Fruit fly (Drosophila melanogaster) whole organism, prepupa: ENCODE measurements around the gene for.
A peak's percentile ranks its signal among the peaks of the same experiment; 100 is the strongest.

Experiments
- CG10669 ChIP-seq: fragments of 200-800 bp; sonication (Bioruptor generic); optimal IDR thresholded peaks from 3 replicates; lab custom pipeline; 2018; ENCODE audit warnings: missing biosample characterization, mild to moderate bottlenecking, missing genetic modification characterization, moderate library complexity
- CG11294 ChIP-seq: fragments of 200-800 bp; sonication (Bioruptor generic); IDR thresholded peaks from 2 replicates; pipeline ENCODE4 v1.3.6; 2022; ENCODE audit warnings: missing biosample characterization, missing genetic modification characterization
- CG11762 ChIP-seq: fragments of 200-800 bp; sonication (Bioruptor generic); optimal IDR thresholded peaks from 3 replicates; lab custom pipeline; 2016; ENCODE audit warnings: missing biosample characterization, missing genetic modification characterization; ENCODE audit not compliant: insufficient read depth
- CG1621 ChIP-seq: fragments of 200-800 bp; sonication (Bioruptor generic); optimal IDR thresholded peaks from 3 replicates; lab custom pipeline; 2018; ENCODE audit warnings: missing biosample characterization, mild to moderate bottlenecking, missing genetic modification characterization
- CG16779 ChIP-seq: fragments of 200-800 bp; sonication (Bioruptor generic); optimal IDR thresholded peaks from 3 replicates; lab custom pipeline; 2017; ENCODE audit warnings: missing biosample characterization, mild to moderate bottlenecking, missing genetic modification characterization
- CG3032 ChIP-seq: fragments of 200-800 bp; optimal IDR thresholded peaks from 2 replicates; lab custom pipeline; 2019; ENCODE audit warnings: missing biosample characterization, mild to moderate bottlenecking, missing genetic modification characterization, moderate library complexity
- CG31627 ChIP-seq: fragments of 200-800 bp; sonication (Bioruptor generic); optimal IDR thresholded peaks from 3 replicates; lab custom pipeline; 2016; ENCODE audit warnings: missing biosample characterization, missing genetic modification characterization
- CG34406 ChIP-seq: fragments of 200-800 bp; sonication (Bioruptor generic); optimal IDR thresholded peaks from 3 replicates; lab custom pipeline; 2016; ENCODE audit warnings: missing biosample characterization, missing genetic modification characterization
- CG3919 ChIP-seq: fragments of 200-800 bp; sonication (Bioruptor generic); optimal IDR thresholded peaks from 3 replicates; lab custom pipeline; 2016; ENCODE audit warnings: missing biosample characterization, missing genetic modification characterization
- CG6163 ChIP-seq: fragments of 200-800 bp; sonication (Bioruptor generic); IDR thresholded peaks from 3 replicates; pipeline ENCODE4 v1.3.6; 2022; ENCODE audit warnings: missing biosample characterization, missing genetic modification characterization
- CG6808 ChIP-seq: fragments of 200-800 bp; sonication (Bioruptor generic); optimal IDR thresholded peaks from 3 replicates; lab custom pipeline; 2017; ENCODE audit warnings: missing biosample characterization, missing genetic modification characterization, mild to moderate bottlenecking, moderate library complexity, missing genetic modification reagents
- CG6854 ChIP-seq: fragments of 200-800 bp; sonication (Bioruptor generic); optimal IDR thresholded peaks from 2 replicates; lab custom pipeline; 2017; ENCODE audit warnings: missing biosample characterization, mild to moderate bottlenecking, missing genetic modification characterization
- CG7368 ChIP-seq: fragments of 200-800 bp; sonication (Bioruptor generic); optimal IDR thresholded peaks from 3 replicates; lab custom pipeline; 2016; ENCODE audit warnings: missing biosample characterization, missing genetic modification characterization
- CG8119 ChIP-seq: fragments of 200-800 bp; sonication (Bioruptor generic); IDR thresholded peaks from 3 replicates; pipeline ENCODE4 v1.3.6; 2022; ENCODE audit warnings: missing biosample characterization, missing genetic modification characterization
- CG8319 ChIP-seq: fragments of 200-800 bp; sonication (Bioruptor generic); optimal IDR thresholded peaks from 3 replicates; lab custom pipeline; 2016; ENCODE audit warnings: missing biosample characterization, missing genetic modification characterization
- Eip75B ChIP-seq: fragments of 200-800 bp; sonication (Bioruptor generic); optimal IDR thresholded peaks from 3 replicates; lab custom pipeline; 2016; ENCODE audit warnings: missing biosample characterization, missing genetic modification characterization
- Eip78C ChIP-seq: fragments of 200-800 bp; sonication (Bioruptor generic); peaks from one replicate; lab custom pipeline; 2016; ENCODE audit warnings: missing biosample characterization, missing genetic modification characterization
- Ets96B ChIP-seq: fragments of 200-800 bp; optimal IDR thresholded peaks from 2 replicates; lab custom pipeline; 2019; ENCODE audit warnings: missing biosample characterization, mild to moderate bottlenecking, missing genetic modification characterization, moderate library complexity
- Gug ChIP-seq: fragments of 200-800 bp; sonication (Bioruptor generic); IDR thresholded peaks from 2 replicates; pipeline ENCODE4 v1.3.6; 2022; ENCODE audit warnings: missing biosample characterization, missing genetic modification characterization
- Hr4 ChIP-seq: fragments of 200-800 bp; sonication (Bioruptor generic); optimal IDR thresholded peaks from 3 replicates; lab custom pipeline; 2016; ENCODE audit warnings: missing biosample characterization, missing genetic modification characterization
- Lpt ChIP-seq: fragments of 200-800 bp; sonication (Bioruptor generic); optimal IDR thresholded peaks from 3 replicates; lab custom pipeline; 2016; ENCODE audit warnings: missing biosample characterization, missing genetic modification characterization
- OdsH ChIP-seq: fragments of 200-800 bp; sonication (Bioruptor generic); optimal IDR thresholded peaks from 3 replicates; lab custom pipeline; 2016; ENCODE audit warnings: missing biosample characterization, missing genetic modification characterization
- Sox102F ChIP-seq: fragments of 200-800 bp; sonication (Bioruptor generic); optimal IDR thresholded peaks from 2 replicates; lab custom pipeline; 2016; ENCODE audit warnings: missing biosample characterization, mild to moderate bottlenecking, missing genetic modification characterization
- Sox14 ChIP-seq: fragments of 200-800 bp; sonication (Bioruptor generic); optimal IDR thresholded peaks from 3 replicates; lab custom pipeline; 2016; ENCODE audit warnings: missing biosample characterization, missing genetic modification characterization
- Sox15 ChIP-seq: fragments of 200-800 bp; sonication (Bioruptor generic); optimal IDR thresholded peaks from 3 replicates; lab custom pipeline; 2016; ENCODE audit warnings: missing biosample characterization, missing genetic modification characterization
- achi ChIP-seq: fragments of 200-800 bp; sonication (Bioruptor generic); optimal IDR thresholded peaks from 3 replicates; lab custom pipeline; 2016; ENCODE audit warnings: missing biosample characterization, missing genetic modification characterization
- acj6 ChIP-seq: fragments of 200-800 bp; sonication (Bioruptor generic); optimal IDR thresholded peaks from 3 replicates; lab custom pipeline; 2016; ENCODE audit warnings: missing biosample characterization, missing genetic modification characterization
- dac ChIP-seq: fragments of 200-800 bp; sonication (Bioruptor generic); optimal IDR thresholded peaks from 2 replicates; lab custom pipeline; 2017; ENCODE audit warnings: missing biosample characterization, mild to moderate bottlenecking, missing genetic modification characterization
- dsx ChIP-seq: fragments of 200-800 bp; optimal IDR thresholded peaks from 3 replicates; lab custom pipeline; 2019; ENCODE audit warnings: missing biosample characterization, mild to moderate bottlenecking, missing genetic modification characterization, moderate library complexity; ENCODE audit not compliant: poor library complexity, severe bottlenecking
- eg ChIP-seq: fragments of 200-800 bp; sonication (Bioruptor generic); IDR thresholded peaks from 3 replicates; pipeline ENCODE4 v1.3.6; 2022; ENCODE audit warnings: missing biosample characterization, missing genetic modification characterization
- esn ChIP-seq: fragments of 200-800 bp; sonication (Bioruptor generic); optimal IDR thresholded peaks from 2 replicates; lab custom pipeline; 2016; ENCODE audit warnings: missing biosample characterization, mild to moderate bottlenecking, missing genetic modification characterization, moderate library complexity
- fd85E ChIP-seq: fragments of 200-800 bp; sonication (Bioruptor generic); optimal IDR thresholded peaks from 3 replicates; lab custom pipeline; 2016; ENCODE audit warnings: missing biosample characterization, missing genetic modification characterization
- fkh ChIP-seq: fragments of 200-800 bp; sonication (Bioruptor generic); optimal IDR thresholded peaks from 3 replicates; lab custom pipeline; 2017; ENCODE audit warnings: missing biosample characterization, mild to moderate bottlenecking, missing genetic modification characterization, moderate library complexity
- lz ChIP-seq: fragments of 200-800 bp; sonication (Bioruptor generic); optimal IDR thresholded peaks from 3 replicates; lab custom pipeline; 2016; ENCODE audit warnings: missing biosample characterization, missing genetic modification characterization
- net ChIP-seq: fragments of 200-800 bp; sonication (Bioruptor generic); optimal IDR thresholded peaks from 3 replicates; lab custom pipeline; 2016; ENCODE audit warnings: missing biosample characterization, missing genetic modification characterization
- pdm3 ChIP-seq: fragments of 200-800 bp; sonication (Bioruptor generic); optimal IDR thresholded peaks from 3 replicates; lab custom pipeline; 2016; ENCODE audit warnings: missing biosample characterization, missing genetic modification characterization
- spab ChIP-seq: fragments of 200-800 bp; sonication (Bioruptor generic); optimal IDR thresholded peaks from 2 replicates; lab custom pipeline; 2017; ENCODE audit warnings: missing biosample characterization, mild to moderate bottlenecking, missing genetic modification characterization, missing genetic modification reagents
- svp ChIP-seq: fragments of 200-800 bp; sonication (Bioruptor generic); peaks from one replicate; lab custom pipeline; 2016; ENCODE audit warnings: missing biosample characterization, missing genetic modification characterization
- topi ChIP-seq: fragments of 200-800 bp; sonication (Bioruptor generic); optimal IDR thresholded peaks from 3 replicates; lab custom pipeline; 2016; ENCODE audit warnings: missing biosample characterization, missing genetic modification characterization
- vri ChIP-seq: fragments of 200-800 bp; sonication (Bioruptor generic); optimal IDR thresholded peaks from 3 replicates; lab custom pipeline; 2016; ENCODE audit warnings: missing biosample characterization, mild to moderate bottlenecking, missing genetic modification characterization

Gene for

DNA sequence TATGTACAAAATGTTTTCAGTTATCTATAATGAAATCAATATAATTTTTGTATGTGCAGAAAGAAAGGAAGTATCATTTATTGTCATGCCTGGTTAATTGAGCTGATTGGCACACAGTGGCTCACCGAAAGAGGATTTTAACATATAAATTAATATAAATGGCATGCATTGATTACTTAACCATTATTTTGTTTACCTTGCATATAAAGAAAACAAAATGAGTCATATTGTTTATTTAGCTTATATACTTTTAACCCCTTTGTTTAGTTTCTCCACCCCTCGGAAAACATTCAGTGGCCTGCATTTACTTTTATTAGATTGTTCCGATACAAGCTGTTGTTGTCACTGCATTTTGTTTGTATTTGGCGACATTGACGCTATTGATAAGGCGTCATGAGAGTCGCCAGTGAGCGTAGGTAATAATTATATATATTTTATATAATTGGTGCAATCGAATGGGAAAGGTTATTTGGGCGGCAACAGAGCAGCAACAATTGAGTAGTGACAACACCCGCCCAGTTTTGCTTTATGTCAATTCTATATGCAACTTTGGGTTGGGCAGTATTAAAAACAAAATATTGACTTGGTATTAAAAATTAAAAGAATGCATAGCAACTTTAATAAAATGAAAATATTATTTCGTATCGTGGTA, 9.1 kb downstream of the for start (continued):
- TF ChIP-seq CG7368, result peak; percentile 35
- peak; percentile 49; the same call in 2 of the 3 replicates for TF ChIP-seq CG8119 (GFP tag; lab: Robert Waterston, UW)
- TF ChIP-seq eg (GFP tag; lab: Robert Waterston, UW), result peak; percentile 73
- TF ChIP-seq CG16779, result peak; percentile 5
- peak; percentile 65 for TF ChIP-seq Sox14 (GFP tag; lab: Kevin White, UChicago)
- no peak for TF ChIP-seq CG3032 (tag; lab: Kevin White, UChicago)
- peak; percentile 43 for TF ChIP-seq Gug (GFP tag; lab: Robert Waterston, UW)
- TF ChIP-seq acj6 (GFP tag; lab: Kevin White, UChicago), result peak; percentile 67
- peak; percentile 23 for TF ChIP-seq Ets96B (tag; lab: Kevin White, UChicago)
- no peak for TF ChIP-seq Lpt (GFP tag; lab: Kevin White, UChicago)
- no peak for TF ChIP-seq CG10669 (GFP tag; lab: Kevin White, UChicago)
- TF ChIP-seq fkh (GFP tag; lab: Kevin White, UChicago), result peak; percentile 46
- no peak for TF ChIP-seq Sox15 (GFP tag; lab: Kevin White, UChicago)
- TF ChIP-seq CG1621, result no peak
- TF ChIP-seq dac (GFP tag; lab: Kevin White, UChicago), result no peak
- TF ChIP-seq dsx, result peak; percentile 1
- TF ChIP-seq spab (GFP tag; lab: Kevin White, UChicago), result no peak
- peak; percentile 61 for TF ChIP-seq Sox102F (GFP tag; lab: Kevin White, UChicago)
- no peak; the same call in 1 of the 2 replicates for TF ChIP-seq CG11294 (GFP tag; lab: Robert Waterston, UW)
- TF ChIP-seq achi (GFP tag; lab: Kevin White, UChicago), result peak; percentile 10
- peak; percentile 46 for TF ChIP-seq Hr4 (GFP tag; lab: Kevin White, UChicago)
- peak; percentile 36 for TF ChIP-seq lz (GFP tag; lab: Kevin White, UChicago)
- no peak for TF ChIP-seq CG8319
- peak; percentile 76 for TF ChIP-seq esn (GFP tag; lab: Kevin White, UChicago)
- peak; percentile 86 for TF ChIP-seq vri (GFP tag; lab: Kevin White, UChicago)
- TF ChIP-seq CG34406 (GFP tag; lab: Kevin White, UChicago), result peak; percentile 33
- peak; percentile 38 for TF ChIP-seq CG3919
- peak; percentile 60 for TF ChIP-seq pdm3
- no peak for TF ChIP-seq fd85E
- TF ChIP-seq CG31627 (GFP tag; lab: Kevin White, UChicago), result peak; percentile 33
- TF ChIP-seq CG11762, result peak; percentile 36
- TF ChIP-seq OdsH (GFP tag; lab: Kevin White, UChicago), result peak; percentile 61
- no peak for TF ChIP-seq CG6808 (GFP tag; lab: Kevin White, UChicago)
- peak; percentile 26 for TF ChIP-seq net (GFP tag; lab: Kevin White, UChicago)
- TF ChIP-seq, all 60 proteins: peak for 39

DNA sequence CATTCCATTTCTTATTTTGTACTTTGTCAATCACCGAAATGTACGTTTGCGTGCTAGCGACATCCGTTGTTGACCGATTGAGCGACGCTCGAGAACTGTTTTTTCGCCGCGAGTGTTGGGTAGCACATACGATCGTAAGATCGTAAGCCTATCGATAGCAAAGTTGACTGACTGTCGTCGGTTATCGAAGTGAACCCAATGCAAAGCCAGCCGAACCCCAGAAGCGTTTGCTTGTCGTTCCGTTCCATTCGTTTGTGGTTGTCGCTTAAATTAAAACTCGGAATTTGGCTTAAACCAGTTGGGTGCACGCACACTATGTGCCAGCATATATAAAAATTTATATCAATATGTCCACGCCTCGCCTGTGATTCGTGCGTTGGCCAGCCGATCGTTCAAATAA, 10.7 kb downstream of the for start:
- TF ChIP-seq svp (GFP tag; lab: Kevin White, UChicago) (peak; percentile 81), topi (no peak), CG6163 (0 out of 3 replicates have a peak, but pooled peaks have one; percentile 29), eg (GFP tag; lab: Robert Waterston, UW) (0 out of 3 replicates have a peak, but pooled peaks have one; percentile 15), vri (GFP tag; lab: Kevin White, UChicago) (no peak), Eip78C (GFP tag; lab: Kevin White, UChicago) (peak; percentile 7), Eip75B (GFP tag; lab: Kevin White, UChicago) (no peak), CG6854 (GFP tag; lab: Kevin White, UChicago) (no peak)
